ENCODE assay signal across 5 worm cellular contexts in genomic region chrX:12664987-12665451, ce11.
TF ChIP-seq lines count a peak whose summit lies in the region.

No protein-coding gene starts in this region.

TF ChIP-seq in whole organism, L1 larva, 84 proteins besides CTCF, POLR2A, EP300 and RAD21 (continues in another document):
- peak; percentile 21 for TF ChIP-seq hpl-2 (GFP tag; optimal IDR thresholded peaks at IDR 0.05; lab: Kevin White, UChicago)
- peak; percentile 24 for TF ChIP-seq lin-13 (GFP tag; optimal IDR thresholded peaks at IDR 0.05; lab: Kevin White, UChicago)
- no peak for TF ChIP-seq lin-39 (tag; optimal IDR thresholded peaks at IDR 0.05; lab: Kevin White, UChicago)
- TF ChIP-seq sup-37 (GFP tag; optimal IDR thresholded peaks at IDR 0.05; lab: Kevin White, UChicago), result no peak
- peak in 2 of 6 experiments; percentile 20 to 31 for TF ChIP-seq elt-3 (tag; optimal IDR thresholded peaks at IDR 0.05; lab: Kevin White, UChicago)
- peak; percentile 65 for TF ChIP-seq nhr-77 (tag; optimal IDR thresholded peaks at IDR 0.05; lab: Kevin White, UChicago)
- TF ChIP-seq fos-1 (tag; optimal IDR thresholded peaks at IDR 0.05; lab: Kevin White, UChicago), result peak; percentile 42
- peak; percentile 15 for TF ChIP-seq unc-130 (tag; optimal IDR thresholded peaks at IDR 0.05; lab: Kevin White, UChicago)
- peak; percentile 31 for TF ChIP-seq ceh-8 (GFP tag; optimal IDR thresholded peaks at IDR 0.05; lab: Kevin White, UChicago)
- no peak for TF ChIP-seq pqm-1 (tag; optimal IDR thresholded peaks at IDR 0.05; lab: Kevin White, UChicago)
- peak in 1 of 2 experiments; percentile 49 for TF ChIP-seq egl-27 (tag; optimal IDR thresholded peaks at IDR 0.05; lab: Kevin White, UChicago)
- peak; percentile 68 for TF ChIP-seq lin-14 (GFP tag; optimal IDR thresholded peaks at IDR 0.05; lab: Kevin White, UChicago)
- TF ChIP-seq tbx-2 (tag; optimal IDR thresholded peaks at IDR 0.05; lab: Kevin White, UChicago), result peak; percentile 67
- peak; percentile 50 for TF ChIP-seq irx-1 (tag; optimal IDR thresholded peaks at IDR 0.05; lab: Kevin White, UChicago)
- TF ChIP-seq zag-1 (tag; optimal IDR thresholded peaks at IDR 0.05; lab: Kevin White, UChicago), result no peak
- TF ChIP-seq nhr-76 (tag; optimal IDR thresholded peaks at IDR 0.05; lab: Kevin White, UChicago), result no peak
- TF ChIP-seq C04F5.9 (tag; optimal IDR thresholded peaks at IDR 0.05; lab: Kevin White, UChicago), result no peak
- TF ChIP-seq blmp-1 (tag; optimal IDR thresholded peaks at IDR 0.05; lab: Kevin White, UChicago), result peak; percentile 44

TF ChIP-seq in whole organism, L3 larva, 47 proteins besides CTCF, POLR2A, EP300 and RAD21 (continues in another document):
- no peak for TF ChIP-seq eor-1 (tag; optimal IDR thresholded peaks at IDR 0.05; lab: Kevin White, UChicago)
- TF ChIP-seq mml-1 (tag; optimal IDR thresholded peaks at IDR 0.05; lab: Kevin White, UChicago), result no peak
- no peak for TF ChIP-seq daf-12 (tag; optimal IDR thresholded peaks at IDR 0.05; lab: Kevin White, UChicago)
- peak; percentile 73 for TF ChIP-seq tbx-2 (tag; optimal IDR thresholded peaks at IDR 0.05; lab: Kevin White, UChicago)
- no peak for TF ChIP-seq ZK546.5 (tag; optimal IDR thresholded peaks at IDR 0.05; lab: Kevin White, UChicago)
- no peak for TF ChIP-seq snpc-4 (tag; optimal IDR thresholded peaks at IDR 0.05; lab: Kevin White, UChicago)
- TF ChIP-seq nhr-11 (tag; optimal IDR thresholded peaks at IDR 0.05; lab: Kevin White, UChicago), result peak; percentile 13
- peak; percentile 62 for TF ChIP-seq pqm-1 (tag; optimal IDR thresholded peaks at IDR 0.05; lab: Kevin White, UChicago)
- no peak for TF ChIP-seq nhr-12 (tag; optimal IDR thresholded peaks at IDR 0.05; lab: Kevin White, UChicago)
- no peak for TF ChIP-seq aly-2 (tag; optimal IDR thresholded peaks at IDR 0.05; lab: Kevin White, UChicago)
- TF ChIP-seq lin-15B (tag; optimal IDR thresholded peaks at IDR 0.05; lab: Kevin White, UChicago), result no peak
- TF ChIP-seq ceh-9 (tag; optimal IDR thresholded peaks at IDR 0.05; lab: Kevin White, UChicago), result no peak
- TF ChIP-seq nhr-23 (tag; optimal IDR thresholded peaks at IDR 0.05; lab: Kevin White, UChicago), result peak; percentile 32
- peak; percentile 56 for TF ChIP-seq lin-39 (tag; optimal IDR thresholded peaks at IDR 0.05; lab: Kevin White, UChicago)
- no peak for TF ChIP-seq fkh-2 (tag; optimal IDR thresholded peaks at IDR 0.05; lab: Kevin White, UChicago)
- TF ChIP-seq ceh-82 (tag; optimal IDR thresholded peaks at IDR 0.05; lab: Kevin White, UChicago), result peak; percentile 39
- TF ChIP-seq zag-1 (tag; optimal IDR thresholded peaks at IDR 0.05; lab: Kevin White, UChicago), result no peak
- no peak for TF ChIP-seq nhr-28 (tag; optimal IDR thresholded peaks at IDR 0.05; lab: Kevin White, UChicago)
- no peak for TF ChIP-seq fkh-10 (GFP tag; optimal IDR thresholded peaks at IDR 0.05; lab: Kevin White, UChicago)
- TF ChIP-seq ceh-28 (tag; optimal IDR thresholded peaks at IDR 0.05; lab: Kevin White, UChicago), result peak; percentile 33

TF ChIP-seq in whole organism, early embryonic, 17 proteins besides CTCF, POLR2A, EP300 and RAD21:
- TF ChIP-seq sea-1 (GFP tag; conservative IDR thresholded peaks at IDR 0.05; lab: Robert Waterston, UW) (peak; percentile 98), tra-4 (tag; optimal IDR thresholded peaks at IDR 0.05; lab: Kevin White, UChicago) (peak; percentile 78), hmg-4 (GFP tag; optimal IDR thresholded peaks at IDR 0.05; lab: Kevin White, UChicago) (peak; percentile 97), scrt-1 (GFP tag; IDR thresholded peaks at IDR 0.05; lab: Robert Waterston, UW) (peak; percentile 97), hnd-1 (tag; optimal IDR thresholded peaks at IDR 0.05; lab: Kevin White, UChicago) (peak; percentile 91), aly-1 (tag; optimal IDR thresholded peaks at IDR 0.05; lab: Kevin White, UChicago) (peak; percentile 94), tbx-11 (GFP tag; IDR thresholded peaks at IDR 0.05; lab: Robert Waterston, UW) (peak; percentile 98), B0310.2 (tag; optimal IDR thresholded peaks at IDR 0.05; lab: Kevin White, UChicago) (peak; percentile 95), tbx-37 (GFP tag; conservative IDR thresholded peaks at IDR 0.05; lab: Robert Waterston, UW) (peak; percentile 97), ceh-13 (GFP tag; optimal IDR thresholded peaks at IDR 0.05; lab: Kevin White, UChicago) (peak; percentile 93), ets-7 (tag; optimal IDR thresholded peaks at IDR 0.05; lab: Kevin White, UChicago) (peak; percentile 82), ama-1 (optimal IDR thresholded peaks at IDR 0.05; lab: Kevin White, UChicago) (peak; percentile 76), pes-1 (GFP tag; IDR thresholded peaks at IDR 0.05; lab: Robert Waterston, UW) (peak; percentile 98), flt-1 (GFP tag; IDR thresholded peaks at IDR 0.05; lab: Robert Waterston, UW) (peak; percentile 96), F13C5.2 (tag; optimal IDR thresholded peaks at IDR 0.05; lab: Kevin White, UChicago) (peak; percentile 96), ceh-36 (tag; optimal IDR thresholded peaks at IDR 0.05; lab: Kevin White, UChicago) (peak; percentile 92), hmbx-1 (tag; optimal IDR thresholded peaks at IDR 0.05; lab: Kevin White, UChicago) (peak; percentile 82)
TF ChIP-seq in whole organism, early embryonic: peak in this region for 17.

TF ChIP-seq in whole organism, midembryonic, 9 proteins besides CTCF, POLR2A, EP300 and RAD21:
- TF ChIP-seq tab-1 (GFP tag; IDR thresholded peaks at IDR 0.05; lab: Robert Waterston, UW) (peak; percentile 99), ztf-29 (GFP tag; IDR thresholded peaks at IDR 0.05; lab: Robert Waterston, UW) (peak; percentile 95), ref-1 (GFP tag; conservative IDR thresholded peaks at IDR 0.05; lab: Robert Waterston, UW) (peak; percentile 98), med-1 (GFP tag; optimal IDR thresholded peaks at IDR 0.05; lab: Kevin White, UChicago; ENCODE audit: insufficient read depth) (peak; percentile 88), klf-2 (GFP tag; conservative IDR thresholded peaks at IDR 0.05; lab: Robert Waterston, UW) (peak; percentile 97), ztf-23 (GFP tag; IDR thresholded peaks at IDR 0.05; lab: Robert Waterston, UW) (peak; percentile 97), flt-1 (GFP tag; IDR thresholded peaks at IDR 0.05; lab: Robert Waterston, UW) (peak; percentile 98), cog-1 (tag; optimal IDR thresholded peaks at IDR 0.05; lab: Kevin White, UChicago) (peak; percentile 88), T22C8.4 (GFP tag; IDR thresholded peaks at IDR 0.05; lab: Robert Waterston, UW) (peak; percentile 96)
TF ChIP-seq in whole organism, midembryonic: peak in this region for 9.

TF ChIP-seq in whole organism, young adult, 124 proteins besides CTCF, POLR2A, EP300 and RAD21 (continues in another document):
- TF ChIP-seq xnd-1 (tag; optimal IDR thresholded peaks at IDR 0.05; lab: Kevin White, UChicago), result no peak
- peak; percentile 77 for TF ChIP-seq madf-10 (tag; optimal IDR thresholded peaks at IDR 0.05; lab: Kevin White, UChicago)
- TF ChIP-seq ceh-58 (GFP tag; IDR thresholded peaks at IDR 0.05; lab: Robert Waterston, UW), result 0 out of 2 replicates have a peak, but pooled peaks have one; percentile 82
- TF ChIP-seq chd-7 (tag; optimal IDR thresholded peaks at IDR 0.05; lab: Kevin White, UChicago), result peak; percentile 91
- TF ChIP-seq ceh-27 (GFP tag; optimal IDR thresholded peaks at IDR 0.05; lab: Kevin White, UChicago), result peak; percentile 86
- TF ChIP-seq B0019.2 (GFP tag; conservative IDR thresholded peaks at IDR 0.05; lab: Robert Waterston, UW), result no peak
- peak; percentile 90 for TF ChIP-seq mxl-1 (tag; optimal IDR thresholded peaks at IDR 0.05; lab: Kevin White, UChicago)
- peak; percentile 34 for TF ChIP-seq ccch-3 (GFP tag; optimal IDR thresholded peaks at IDR 0.05; lab: Kevin White, UChicago)
- peak; percentile 75 for TF ChIP-seq B0035.1 (tag; optimal IDR thresholded peaks at IDR 0.05; lab: Kevin White, UChicago)
- TF ChIP-seq D2030.7 (GFP tag; IDR thresholded peaks at IDR 0.05; lab: Robert Waterston, UW), result peak; percentile 72; the same call in 1 of the 2 replicates
- TF ChIP-seq rpc-1 (optimal IDR thresholded peaks at IDR 0.05; lab: Kevin White, UChicago), result peak; percentile 95
- TF ChIP-seq rpc-1 (tag; optimal IDR thresholded peaks at IDR 0.05; lab: Kevin White, UChicago), result peak; percentile 96
- TF ChIP-seq C17E4.6 (GFP tag; IDR thresholded peaks at IDR 0.05; lab: Robert Waterston, UW), result no peak; the same call in 1 of the 2 replicates
- TF ChIP-seq ama-1 (optimal IDR thresholded peaks at IDR 0.05; lab: Kevin White, UChicago), result peak; percentile 90
- peak; percentile 50 to 54 for TF ChIP-seq ama-1 (GFP tag; optimal IDR thresholded peaks at IDR 0.05; lab: Kevin White, UChicago)
- TF ChIP-seq mcd-1 (GFP tag; IDR thresholded peaks at IDR 0.05; lab: Robert Waterston, UW), result peak; percentile 65
- no peak; the same call in 1 of the 2 replicates for TF ChIP-seq ceh-91 (GFP tag; IDR thresholded peaks at IDR 0.05; lab: Robert Waterston, UW)
- TF ChIP-seq dpff-1 (tag; optimal IDR thresholded peaks at IDR 0.05; lab: Kevin White, UChicago), result peak; percentile 48
- TF ChIP-seq F57C9.4 (tag; optimal IDR thresholded peaks at IDR 0.05; lab: Kevin White, UChicago), result peak; percentile 77
- TF ChIP-seq hlh-12 (tag; optimal IDR thresholded peaks at IDR 0.05; lab: Kevin White, UChicago), result peak; percentile 77
- peak; percentile 89; the same call in 1 of the 2 replicates for TF ChIP-seq nhr-120 (GFP tag; IDR thresholded peaks at IDR 0.05; lab: Robert Waterston, UW)
- TF ChIP-seq dox-1 (GFP tag; IDR thresholded peaks at IDR 0.05; lab: Robert Waterston, UW), result peak; percentile 94
- peak; percentile 11 for TF ChIP-seq sptf-2 (GFP tag; optimal IDR thresholded peaks at IDR 0.05; lab: Kevin White, UChicago)
- TF ChIP-seq F49E8.2 (tag; optimal IDR thresholded peaks at IDR 0.05; lab: Kevin White, UChicago; ENCODE audit: insufficient read depth), result peak; percentile 54
- peak; percentile 84 for TF ChIP-seq repo-1 (tag; optimal IDR thresholded peaks at IDR 0.05; lab: Kevin White, UChicago)
- TF ChIP-seq ets-4 (GFP tag; optimal IDR thresholded peaks at IDR 0.05; lab: Kevin White, UChicago), result peak; percentile 80
- no peak for TF ChIP-seq ekl-4 (GFP tag; IDR thresholded peaks at IDR 0.05; lab: Robert Waterston, UW)
- TF ChIP-seq unc-130 (GFP tag; optimal IDR thresholded peaks at IDR 0.05; lab: Kevin White, UChicago), result peak; percentile 34
- TF ChIP-seq lsy-27 (tag; optimal IDR thresholded peaks at IDR 0.05; lab: Kevin White, UChicago; ENCODE audit: borderline replicate concordance, insufficient read depth), result no peak
- peak; percentile 89 for TF ChIP-seq F52B5.7 (tag; optimal IDR thresholded peaks at IDR 0.05; lab: Kevin White, UChicago)
- peak; percentile 90 for TF ChIP-seq let-526 (GFP tag; IDR thresholded peaks at IDR 0.05; lab: Robert Waterston, UW)
- peak; percentile 52 for TF ChIP-seq tlf-1 (GFP tag; optimal IDR thresholded peaks at IDR 0.05; lab: Kevin White, UChicago)
- peak; percentile 96 for TF ChIP-seq lin-26 (GFP tag; IDR thresholded peaks at IDR 0.05; lab: Robert Waterston, UW)
- TF ChIP-seq ztf-26 (tag; optimal IDR thresholded peaks at IDR 0.05; lab: Kevin White, UChicago), result peak; percentile 77

Comparison
In these comparisons a context has a peak if more than half of its experiments do, and no peak if none do; other contexts are left out.
1. Of the 8 proteins assayed by ChIP-seq in both whole organism, young adult and whole organism, L1 larva: peak only in whole organism, young adult: none; only in whole organism, L1 larva: dpl-1 and efl-1; in both: ama-1, nhr-90, snpc-4 and unc-130; in neither: 1; mixed calls (peak in some experiments, not most) for 1.